Fruit fly (Drosophila melanogaster) whole organism, embryonic: ENCODE results near the gene wcy.

Experiments used
- Aef1 ChIP-seq: fragments of 200-800 bp; sonication (Bioruptor generic); IDR thresholded peaks from 3 replicates; pipeline ENCODE4 v1.3.6; 2022; ENCODE audit warnings: missing biosample characterization, missing genetic modification characterization
- C15 ChIP-seq: fragments of 200-800 bp; sonication (Bioruptor generic); IDR thresholded peaks from 3 replicates; pipeline ENCODE4 v1.3.6; 2022; ENCODE audit warnings: missing biosample characterization, missing genetic modification characterization
- CG10366 ChIP-seq: fragments of 200-800 bp; sonication (Bioruptor generic); IDR thresholded peaks from 2 replicates; pipeline ENCODE4 v1.3.6; 2022; ENCODE audit warnings: missing biosample characterization, missing genetic modification characterization
- CG11398 ChIP-seq: fragments of 200-800 bp; sonication (Bioruptor generic); optimal IDR thresholded peaks from 2 replicates; lab custom pipeline; 2016; ENCODE audit warnings: missing biosample characterization, missing genetic modification characterization
- CG11560 ChIP-seq: fragments of 200-800 bp; sonication (Bioruptor generic); IDR thresholded peaks from 3 replicates; pipeline ENCODE4 v1.3.6; 2022; ENCODE audit warnings: missing biosample characterization, missing genetic modification characterization
- CG13424 ChIP-seq: fragments of 200-800 bp; sonication (Bioruptor generic); optimal IDR thresholded peaks from 2 replicates; lab custom pipeline; 2019; ENCODE audit warnings: missing biosample characterization, mild to moderate bottlenecking, missing genetic modification characterization, moderate library complexity
- CG1602 ChIP-seq: fragments of 200-800 bp; sonication (Bioruptor generic); optimal IDR thresholded peaks from 3 replicates; lab custom pipeline; 2016; ENCODE audit warnings: missing biosample characterization, missing genetic modification characterization
- CG17612 ChIP-seq: fragments of 200-800 bp; sonication (Bioruptor generic); IDR thresholded peaks from 2 replicates; pipeline ENCODE4 v1.3.6; 2022; ENCODE audit warnings: missing biosample characterization, missing genetic modification characterization
- CG1792 ChIP-seq: fragments of 200-800 bp; sonication (Bioruptor generic); optimal IDR thresholded peaks from 2 replicates; lab custom pipeline; 2016; ENCODE audit warnings: missing biosample characterization, missing genetic modification characterization
- CG18011 ChIP-seq: fragments of 200-800 bp; sonication (Bioruptor generic); optimal IDR thresholded peaks from 2 replicates; lab custom pipeline; 2017; ENCODE audit warnings: missing biosample characterization, missing genetic modification characterization, mild to moderate bottlenecking, moderate library complexity, missing genotype
- CG18764 ChIP-seq: fragments of 200-800 bp; sonication (Bioruptor generic); optimal IDR thresholded peaks from 3 replicates; lab custom pipeline; 2016; ENCODE audit warnings: missing biosample characterization, missing genetic modification characterization
- CG2129 ChIP-seq: fragments of 200-800 bp; sonication (Bioruptor generic); IDR thresholded peaks from 2 replicates; pipeline ENCODE4 v1.3.6; 2022; ENCODE audit warnings: missing biosample characterization, missing genetic modification characterization; ENCODE audit not compliant: partially characterized antibody
- CG2199 ChIP-seq: fragments of 200-800 bp; sonication (Bioruptor generic); IDR thresholded peaks from 3 replicates; pipeline ENCODE4 v1.3.6; 2022; ENCODE audit warnings: missing biosample characterization, missing genetic modification characterization
- CG33213 ChIP-seq: fragments of 200-800 bp; sonication (Bioruptor generic); optimal IDR thresholded peaks from 3 replicates; lab custom pipeline; 2016; ENCODE audit warnings: missing biosample characterization, missing genetic modification characterization
- CG43689 ChIP-seq: fragments of 200-800 bp; sonication (Bioruptor generic); IDR thresholded peaks from 2 replicates; pipeline ENCODE4 v1.3.6; 2022; ENCODE audit warnings: missing biosample characterization, missing genetic modification characterization
- CG4854 ChIP-seq: fragments of 200-800 bp; sonication (Bioruptor generic); optimal IDR thresholded peaks from 2 replicates; lab custom pipeline; 2016; ENCODE audit warnings: missing biosample characterization, missing genetic modification characterization, inconsistent platforms
- CG8290 ChIP-seq, 3 experiments: fragments of 200-800 bp; sonication (Bioruptor generic); optimal IDR thresholded peaks; 2 replicates each; lab custom pipeline; 2016 to 2019; ENCODE audit warnings: missing biosample characterization in 3 of 3, missing genetic modification characterization in 3 of 3, mild to moderate bottlenecking in 2 of 3, moderate library complexity in 1 of 3
- CTCF ChIP-seq: fragments of 200-800 bp; sonication (Bioruptor generic); optimal IDR thresholded peaks from 2 replicates; lab custom pipeline; 2017; ENCODE audit warnings: missing biosample characterization, mild to moderate bottlenecking, missing genetic modification characterization, moderate library complexity
- CkIIα-i1 ChIP-seq: fragments of 200-800 bp; sonication (Bioruptor generic); IDR thresholded peaks from 2 replicates; pipeline ENCODE4 v1.3.6; 2022; ENCODE audit warnings: missing biosample characterization, missing genetic modification characterization
- Deaf1 ChIP-seq: fragments of 200-800 bp; optimal IDR thresholded peaks from 3 replicates; lab custom pipeline; 2019; ENCODE audit warnings: missing biosample characterization, mild to moderate bottlenecking, missing genetic modification characterization, moderate library complexity
- Dref ChIP-seq: fragments of 200-800 bp; sonication (Bioruptor generic); IDR thresholded peaks from 2 replicates; pipeline ENCODE4 v1.3.6; 2022; ENCODE audit warnings: missing biosample characterization, missing genetic modification characterization
- Drgx ChIP-seq: fragments of 200-800 bp; sonication (Bioruptor generic); IDR thresholded peaks from 2 replicates; pipeline ENCODE4 v1.3.6; 2022; ENCODE audit warnings: missing biosample characterization, missing genetic modification characterization
- Eip74EF ChIP-seq, 2 experiments: fragments of 200-800 bp in 1 of 2; fragments of >200 bp in 1 of 2; sonication (Bioruptor generic) in 1 of 2; optimal IDR thresholded peaks; 2 replicates each; lab custom pipeline; 2017 to 2019; ENCODE audit warnings: missing biosample characterization in 2 of 2, missing genetic modification characterization in 2 of 2, mild to moderate bottlenecking in 1 of 2, moderate library complexity in 1 of 2
- Elba2 ChIP-seq: fragments of 200-800 bp; sonication (Bioruptor generic); optimal IDR thresholded peaks from 3 replicates; lab custom pipeline; 2016; ENCODE audit warnings: missing biosample characterization, missing genetic modification characterization
- HLHmδ ChIP-seq: fragments of 200-800 bp; sonication (Bioruptor generic); optimal IDR thresholded peaks from 2 replicates; lab custom pipeline; 2018; ENCODE audit warnings: missing biosample characterization, mild to moderate bottlenecking, missing genetic modification characterization, moderate library complexity
- Lhr ChIP-seq: fragments of 200-800 bp; sonication (Bioruptor generic); optimal IDR thresholded peaks from 3 replicates; lab custom pipeline; 2017; ENCODE audit warnings: mild to moderate bottlenecking, missing biosample characterization, missing genetic modification reagents, missing genetic modification characterization
- MTF-1 ChIP-seq: fragments of 200-800 bp; sonication (Bioruptor generic); optimal IDR thresholded peaks from 2 replicates; lab custom pipeline; 2018; ENCODE audit warnings: missing biosample characterization, mild to moderate bottlenecking, missing genetic modification characterization, borderline replicate concordance
- Oaz ChIP-seq: fragments of 200-800 bp; sonication (Bioruptor generic); IDR thresholded peaks from 2 replicates; pipeline ENCODE4 v1.3.6; 2022; ENCODE audit warnings: missing biosample characterization, missing genetic modification characterization
- Stat92E ChIP-seq, 3 experiments: fragments of >200 bp in 2 of 3; fragments of 200-800 bp in 1 of 3; sonication (Bioruptor generic) in 1 of 3; optimal IDR thresholded peaks; 2 replicates each; lab custom pipeline; 2017 to 2019; ENCODE audit warnings: missing biosample characterization in 3 of 3, missing genetic modification characterization in 3 of 3, mild to moderate bottlenecking in 1 of 3, moderate library complexity in 1 of 3
- Vsx1 ChIP-seq: fragments of 200-800 bp; sonication (Bioruptor generic); optimal IDR thresholded peaks from 2 replicates; lab custom pipeline; 2017; ENCODE audit warnings: missing biosample characterization, mild to moderate bottlenecking, missing genetic modification characterization, missing genetic modification reagents
- Xrp1 ChIP-seq: fragments of 200-800 bp; sonication (Bioruptor generic); IDR thresholded peaks from 2 replicates; pipeline ENCODE4 v1.3.6; 2022; ENCODE audit warnings: missing biosample characterization, missing genetic modification characterization
- ato ChIP-seq: fragments of 200-800 bp; sonication (Bioruptor generic); IDR thresholded peaks from 2 replicates; pipeline ENCODE4 v1.3.6; 2022; ENCODE audit warnings: missing biosample characterization, missing genetic modification characterization; ENCODE audit not compliant: partially characterized antibody
- bowl ChIP-seq: fragments of 200-800 bp; sonication (Bioruptor generic); IDR thresholded peaks from 2 replicates; pipeline ENCODE4 v1.3.6; 2022; ENCODE audit warnings: missing biosample characterization, missing genetic modification characterization
- chif ChIP-seq, 2 experiments: fragments of 200-800 bp; sonication (Bioruptor generic); optimal IDR thresholded peaks; 3 replicates each; lab custom pipeline; 2016; ENCODE audit warnings: missing biosample characterization in 2 of 2, missing genetic modification characterization in 2 of 2
- corto ChIP-seq: fragments of 200-800 bp; sonication (Bioruptor generic); optimal IDR thresholded peaks from 2 replicates; lab custom pipeline; 2016; ENCODE audit warnings: missing biosample characterization, mild to moderate bottlenecking, missing genetic modification characterization, moderate library complexity
- ems ChIP-seq: fragments of 200-800 bp; sonication (Bioruptor generic); optimal IDR thresholded peaks from 3 replicates; lab custom pipeline; 2016; ENCODE audit warnings: missing biosample characterization, missing genetic modification characterization
- ewg ChIP-seq: fragments of 200-800 bp; sonication (Bioruptor generic); optimal IDR thresholded peaks from 3 replicates; lab custom pipeline; 2017; ENCODE audit warnings: mild to moderate bottlenecking, missing biosample characterization, missing genetic modification reagents, missing genetic modification characterization
- fu2 ChIP-seq: fragments of 200-800 bp; sonication (Bioruptor generic); optimal IDR thresholded peaks from 2 replicates; lab custom pipeline; 2016; ENCODE audit warnings: missing biosample characterization, missing genetic modification characterization
- grau ChIP-seq: fragments of 200-800 bp; optimal IDR thresholded peaks from 3 replicates; lab custom pipeline; 2019; ENCODE audit warnings: missing biosample characterization, mild to moderate bottlenecking, missing genetic modification characterization, moderate library complexity
- her ChIP-seq: fragments of 200-800 bp; sonication (Bioruptor generic); optimal IDR thresholded peaks from 2 replicates; lab custom pipeline; 2016; ENCODE audit warnings: missing biosample characterization, missing genetic modification characterization
- insv ChIP-seq, 2 experiments: fragments of 200-800 bp; sonication (Bioruptor generic); optimal IDR thresholded peaks; 3 replicates each; lab custom pipeline; 2016 to 2018; ENCODE audit warnings: missing biosample characterization in 2 of 2, missing genetic modification characterization in 2 of 2
- mld ChIP-seq: fragments of 200-800 bp; sonication (Bioruptor generic); IDR thresholded peaks from 3 replicates; pipeline ENCODE4 v1.3.6; 2022; ENCODE audit warnings: missing biosample characterization, missing genetic modification characterization; ENCODE audit not compliant: partially characterized antibody
- onecut ChIP-seq: fragments of 200-800 bp; sonication (Bioruptor generic); IDR thresholded peaks from 2 replicates; pipeline ENCODE4 v1.3.6; 2022; ENCODE audit warnings: missing biosample characterization, missing genetic modification characterization
- schlank ChIP-seq: fragments of 200-800 bp; sonication (Bioruptor generic); optimal IDR thresholded peaks from 2 replicates; lab custom pipeline; 2018; ENCODE audit warnings: missing biosample characterization, mild to moderate bottlenecking, missing genetic modification characterization
- sisA ChIP-seq: fragments of 200-800 bp; sonication (Bioruptor generic); IDR thresholded peaks from 2 replicates; pipeline ENCODE4 v1.3.6; 2022; ENCODE audit warnings: missing biosample characterization, missing genetic modification characterization
- sob ChIP-seq: fragments of 200-800 bp; sonication (Bioruptor generic); IDR thresholded peaks from 2 replicates; pipeline ENCODE4 v1.3.6; 2022; ENCODE audit warnings: missing biosample characterization, missing genetic modification characterization
- tio ChIP-seq: fragments of 200-800 bp; sonication (Bioruptor generic); optimal IDR thresholded peaks from 2 replicates; lab custom pipeline; 2017; ENCODE audit warnings: missing biosample characterization, missing genetic modification characterization, inconsistent platforms
- unc-4 ChIP-seq: fragments of 200-800 bp; sonication (Bioruptor generic); IDR thresholded peaks from 2 replicates; pipeline ENCODE4 v1.3.6; 2022; ENCODE audit warnings: missing biosample characterization, missing genetic modification characterization; ENCODE audit not compliant: partially characterized antibody

The wcy gene

DNA sequence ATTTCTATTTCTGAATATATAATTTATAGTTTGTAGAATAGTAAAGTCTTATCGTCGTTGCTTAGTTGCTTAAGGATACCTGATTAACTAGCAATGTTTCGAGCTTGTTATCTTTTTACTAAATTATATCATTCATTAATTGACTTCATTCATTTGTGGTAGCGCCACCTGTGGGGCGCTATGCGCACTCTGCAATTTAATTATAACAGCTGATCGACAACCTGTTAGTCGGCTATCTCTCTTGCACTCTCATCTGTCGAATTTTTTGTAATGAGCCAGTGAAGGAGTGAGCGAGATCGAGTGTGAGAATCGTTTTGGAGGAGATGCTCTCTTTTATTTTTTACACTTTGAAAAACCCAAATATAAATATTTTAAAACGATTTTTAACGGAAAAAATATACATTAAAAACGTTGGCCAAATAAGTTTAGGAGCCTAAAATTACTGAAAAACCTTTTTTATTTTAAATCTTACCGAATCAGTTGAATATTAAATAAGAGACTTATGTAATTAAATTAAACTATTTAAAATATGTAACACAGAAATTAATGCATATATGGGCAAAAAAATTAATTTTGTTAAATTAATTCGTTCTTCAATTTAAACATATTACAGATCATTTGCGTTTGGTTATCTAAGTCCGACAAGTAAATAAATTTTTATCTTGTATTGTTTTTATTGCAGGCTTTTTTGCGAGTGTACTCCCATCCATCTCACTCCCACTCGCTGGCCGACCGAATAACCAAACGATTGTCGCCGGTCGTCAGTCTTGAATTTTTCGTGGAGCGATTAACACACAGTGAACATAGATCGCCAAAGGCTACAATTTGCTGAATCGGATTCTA lies 13.6 kb upstream of the wcy start, which contains the start of the genes CG16700 and CG4991 (continued):
- TF ChIP-seq MTF-1 (GFP tag; lab: Kevin White, UChicago), result no peak
- peak in 1 of 3 experiments; percentile 57 for TF ChIP-seq Stat92E (GFP tag; optimal IDR thresholded peaks at IDR 0.05; lab: Kevin White, UChicago)
- 0 out of 2 replicates have a peak, but pooled peaks have one; percentile 30 for TF ChIP-seq CG17612
- peak; percentile 77 for TF ChIP-seq Xrp1 (GFP tag; lab: Robert Waterston, UW)
- TF ChIP-seq CG1602 (GFP tag; lab: Kevin White, UChicago), result peak; percentile 78
- TF ChIP-seq CG43689 (GFP tag; lab: Robert Waterston, UW), result no peak
- TF ChIP-seq Drgx (GFP tag; lab: Robert Waterston, UW), result peak; percentile 62
- no peak for TF ChIP-seq CG1792
- TF ChIP-seq Oaz (GFP tag; lab: Robert Waterston, UW), result peak; percentile 43; the same call in 1 of the 2 replicates
- no peak for TF ChIP-seq CG2199 (GFP tag; lab: Robert Waterston, UW)
- peak; percentile 5 for TF ChIP-seq Lhr (GFP tag; lab: Kevin White, UChicago)
- peak; percentile 8 for TF ChIP-seq CG18764 (GFP tag; lab: Kevin White, UChicago)
- TF ChIP-seq tio (GFP tag; lab: Kevin White, UChicago), result peak; percentile 83
- TF ChIP-seq CG18011 (GFP tag; lab: Kevin White, UChicago), result no peak
- TF ChIP-seq CG4854, result no peak
- TF ChIP-seq bowl (GFP tag; lab: Robert Waterston, UW), result no peak
- TF ChIP-seq CkIIα-i1 (GFP tag; lab: Robert Waterston, UW), result no peak
- no peak for TF ChIP-seq ato (GFP tag; lab: Robert Waterston, UW)
- no peak; the same call in 1 of the 2 replicates for TF ChIP-seq sisA (GFP tag; lab: Robert Waterston, UW)
- peak in 1 of 2 experiments; percentile 84 for TF ChIP-seq Eip74EF (GFP tag; optimal IDR thresholded peaks at IDR 0.05; lab: Kevin White, UChicago)
- TF ChIP-seq CTCF (GFP tag; lab: Kevin White, UChicago), result peak; percentile 91
- no peak for TF ChIP-seq C15 (GFP tag; lab: Robert Waterston, UW)
- TF ChIP-seq CG13424 (tag; lab: Kevin White, UChicago), result peak; percentile 90
- peak; percentile 29 for TF ChIP-seq Vsx1 (GFP tag; lab: Kevin White, UChicago)
- TF ChIP-seq insv (GFP tag; optimal IDR thresholded peaks at IDR 0.05; lab: Kevin White, UChicago), result peak in 1 of 2 experiments; percentile 20
- peak; percentile 37 for TF ChIP-seq ewg (GFP tag; lab: Kevin White, UChicago)
- no peak for TF ChIP-seq her (GFP tag; lab: Kevin White, UChicago)
- TF ChIP-seq Elba2, result no peak
- 0 out of 3 replicates have a peak, but pooled peaks have one; percentile 44 for TF ChIP-seq CG11560 (tag; lab: Robert Waterston, UW)
- no peak for TF ChIP-seq CG2129 (GFP tag; lab: Robert Waterston, UW)
- no peak for TF ChIP-seq schlank (tag; lab: Kevin White, UChicago)
- TF ChIP-seq Dref (GFP tag; lab: Robert Waterston, UW), result no peak
- TF ChIP-seq unc-4 (GFP tag; lab: Robert Waterston, UW), result no peak
- TF ChIP-seq CG33213 (GFP tag; lab: Kevin White, UChicago), result no peak
- TF ChIP-seq corto (GFP tag; lab: Kevin White, UChicago), result no peak
- peak; percentile 90 for TF ChIP-seq grau (tag; lab: Kevin White, UChicago)
- peak; percentile 24; the same call in 1 of the 2 replicates for TF ChIP-seq onecut (GFP tag; lab: Robert Waterston, UW)
- peak; percentile 46 for TF ChIP-seq CG10366 (GFP tag; lab: Robert Waterston, UW)
- TF ChIP-seq ems, result no peak
- peak; percentile 61 for TF ChIP-seq sob (GFP tag; lab: Robert Waterston, UW)
- no peak for TF ChIP-seq fu2 (GFP tag; lab: Kevin White, UChicago)
- TF ChIP-seq CG8290 (GFP tag; optimal IDR thresholded peaks at IDR 0.05; lab: Kevin White, UChicago), result peak; percentile 24
- TF ChIP-seq CG8290 (tag; optimal IDR thresholded peaks at IDR 0.05; lab: Kevin White, UChicago), result peak in 1 of 2 experiments; percentile 38
- no peak for TF ChIP-seq HLHmδ (GFP tag; lab: Kevin White, UChicago)
- TF ChIP-seq CG11398, result no peak
- no peak for TF ChIP-seq mld (GFP tag; lab: Robert Waterston, UW)
- TF ChIP-seq chif (GFP tag; optimal IDR thresholded peaks at IDR 0.05; lab: Kevin White, UChicago), result peak in 1 of 2 experiments; percentile 20
- peak; percentile 48; the same call in 2 of the 3 replicates for TF ChIP-seq Aef1 (GFP tag; lab: Robert Waterston, UW)
- peak; percentile 71 for TF ChIP-seq Deaf1
